Worm (Caenorhabditis elegans): ENCODE measurements around the gene F28H6.8.

DNA sequence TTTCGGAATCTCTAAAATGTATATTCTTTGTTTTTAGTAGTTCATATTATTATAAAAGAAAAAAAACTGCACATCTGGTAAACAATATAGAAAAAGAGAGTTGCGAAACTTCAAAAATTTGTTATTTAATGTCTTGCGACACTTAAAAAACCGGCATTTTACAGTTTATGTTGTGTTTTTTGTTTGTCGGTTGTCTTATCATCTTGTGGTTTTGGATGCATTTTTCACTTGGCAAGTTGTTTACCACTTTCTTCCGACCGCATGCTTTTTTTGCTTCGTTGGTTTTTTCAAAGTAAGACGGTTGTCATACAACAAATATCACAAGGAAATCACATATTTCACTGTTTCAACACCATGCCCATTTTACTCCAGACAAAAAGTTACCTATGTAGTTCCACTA is 11.5 kb upstream of the F28H6.8 start:
- TF ChIP-seq madf-3 (GFP tag; IDR thresholded peaks at IDR 0.05) (no peak), attf-5 (GFP tag; optimal IDR thresholded peaks at IDR 0.05) (no peak), madf-6 (GFP tag; IDR thresholded peaks at IDR 0.05) (no peak), lin-35 (GFP tag; optimal IDR thresholded peaks at IDR 0.05) (no peak), mcd-1 (GFP tag; IDR thresholded peaks at IDR 0.05) (no peak), C06A6.2 (GFP tag; conservative IDR thresholded peaks at IDR 0.05) (no peak)
